Worm (Caenorhabditis elegans) whole organism, L4 larva: ENCODE measurements around the gene T09F5.1.

Source experiments
- D1046.2 ChIP-seq: fragments of 200-800 bp; sonication (Bioruptor generic); IDR thresholded peaks from 2 replicates; pipeline ENCODE4 v1.3.6; 2022; ENCODE audit warnings: missing genetic modification characterization, missing compliant biosample characterization
- F10B5.3 ChIP-seq: sonication (generic microtip); optimal IDR thresholded peaks from 2 replicates; lab custom pipeline; 2016; ENCODE audit warnings: mild to moderate bottlenecking, missing genetic modification characterization, missing compliant biosample characterization
- F26F4.8 ChIP-seq: fragments of 200-800 bp; sonication (Bioruptor generic); conservative IDR thresholded peaks from 2 replicates; pipeline ENCODE4 v1.3.6; 2022; ENCODE audit warnings: missing genetic modification characterization, missing compliant biosample characterization
- F37D6.2 ChIP-seq: sonication (generic microtip); optimal IDR thresholded peaks from 2 replicates; lab custom pipeline; 2016; ENCODE audit warnings: mild to moderate bottlenecking, missing genetic modification characterization, missing compliant biosample characterization
- Y5F2A.4 ChIP-seq: fragments of 200-800 bp; sonication (Bioruptor generic); optimal IDR thresholded peaks from 2 replicates; lab custom pipeline; 2018; ENCODE audit warnings: mild to moderate bottlenecking, missing genetic modification characterization, missing compliant biosample characterization
- aha-1 ChIP-seq: fragments of 150-350 bp; peaks from one replicate; lab custom pipeline; 2014; ENCODE audit warnings: missing biosample characterization, missing genetic modification characterization
- arid-1 ChIP-seq: fragments of 200-800 bp; sonication (Bioruptor generic); conservative IDR thresholded peaks from 2 replicates; pipeline ENCODE4 v1.3.6; 2022; ENCODE audit warnings: missing genetic modification reagents, missing genetic modification characterization, missing compliant biosample characterization
- ces-1 ChIP-seq: fragments of 150-350 bp; sonication (generic microtip); optimal IDR thresholded peaks from 4 replicates; lab custom pipeline; 2014; ENCODE audit warnings: missing biosample characterization, missing genetic modification reagents, missing genetic modification characterization
- cey-2 ChIP-seq: sonication (generic microtip); optimal IDR thresholded peaks from 3 replicates; lab custom pipeline; 2017; ENCODE audit warnings: missing genetic modification characterization, mild to moderate bottlenecking, missing compliant biosample characterization, antibody characterized with exemption, borderline replicate concordance; ENCODE audit not compliant: insufficient read depth
- daf-16 ChIP-seq, 3 experiments: sonication (generic microtip); optimal IDR thresholded peaks; 2 replicates each; lab custom pipeline; 2016 to 2017; ENCODE audit warnings: missing genetic modification characterization in 3 of 3, missing genetic modification reagents in 3 of 3, mild to moderate bottlenecking in 2 of 3, missing compliant biosample characterization in 2 of 3, missing biosample characterization in 1 of 3, moderate library complexity in 1 of 3
- dmd-9 ChIP-seq: fragments of 200-800 bp; sonication (Bioruptor generic); IDR thresholded peaks from 2 replicates; pipeline ENCODE4 v1.3.6; 2022; ENCODE audit warnings: missing genetic modification reagents, missing genetic modification characterization, missing compliant biosample characterization
- dve-1 ChIP-seq: sonication (generic microtip); optimal IDR thresholded peaks from 2 replicates; lab custom pipeline; 2017; ENCODE audit warnings: antibody characterized with exemption, mild to moderate bottlenecking, missing genetic modification characterization, missing compliant biosample characterization; ENCODE audit not compliant: insufficient read depth
- egl-43 ChIP-seq: fragments of 200-800 bp; sonication (Bioruptor generic); IDR thresholded peaks from 2 replicates; pipeline ENCODE4 v1.3.6; 2022; ENCODE audit warnings: missing genetic modification reagents, missing genetic modification characterization, missing compliant biosample characterization
- hlh-30 ChIP-seq: sonication (generic microtip); optimal IDR thresholded peaks from 2 replicates; lab custom pipeline; 2017; ENCODE audit warnings: antibody characterized with exemption, mild to moderate bottlenecking, missing genetic modification characterization, missing compliant biosample characterization; ENCODE audit not compliant: insufficient read depth
- lim-7 ChIP-seq: fragments of 200-800 bp; sonication (Bioruptor generic); IDR thresholded peaks from 2 replicates; pipeline ENCODE4 v1.3.6; 2022; ENCODE audit warnings: missing genetic modification characterization, missing compliant biosample characterization
- lin-1 ChIP-seq: fragments of 200-800 bp; sonication (Bioruptor generic); IDR thresholded peaks from 2 replicates; pipeline ENCODE4 v1.3.6; 2022; ENCODE audit warnings: missing genetic modification reagents, missing genetic modification characterization, missing compliant biosample characterization
- lin-29 ChIP-seq: fragments of 200-800 bp; sonication (Bioruptor generic); IDR thresholded peaks from 2 replicates; pipeline ENCODE4 v1.3.6; 2022; ENCODE audit warnings: missing genetic modification reagents, missing genetic modification characterization, missing compliant biosample characterization
- lin-39 ChIP-seq: fragments of 150-350 bp; optimal IDR thresholded peaks from 2 replicates; lab custom pipeline; 2014; ENCODE audit warnings: missing biosample characterization, missing genetic modification reagents, missing genetic modification characterization
- lir-3 ChIP-seq: sonication (generic microtip); optimal IDR thresholded peaks from 2 replicates; lab custom pipeline; 2016; ENCODE audit warnings: mild to moderate bottlenecking, missing genetic modification characterization, missing compliant biosample characterization
- lsy-2 ChIP-seq, 2 experiments: fragments of 150-350 bp in 1 of 2; sonication (generic microtip) in 1 of 2; optimal IDR thresholded peaks; 2 replicates each; lab custom pipeline; 2014 to 2017; ENCODE audit warnings: missing biosample characterization in 2 of 2, missing genetic modification characterization in 2 of 2
- mdt-29 ChIP-seq: fragments of 200-800 bp; sonication (Bioruptor generic); IDR thresholded peaks from 2 replicates; pipeline ENCODE4 v1.3.6; 2022; ENCODE audit warnings: missing genetic modification reagents, missing genetic modification characterization, missing compliant biosample characterization
- mes-2 ChIP-seq: sonication (generic microtip); optimal IDR thresholded peaks from 2 replicates; lab custom pipeline; 2016; ENCODE audit warnings: missing genotype, mild to moderate bottlenecking, missing genetic modification characterization, missing compliant biosample characterization; ENCODE audit not compliant: poor library complexity, severe bottlenecking
- mxl-2 ChIP-seq: fragments of 200-800 bp; sonication (Bioruptor generic); conservative IDR thresholded peaks from 2 replicates; pipeline ENCODE4 v1.3.6; 2022; ENCODE audit warnings: missing genetic modification reagents, missing genetic modification characterization, missing compliant biosample characterization
- nhr-102 ChIP-seq: sonication (generic microtip); optimal IDR thresholded peaks from 2 replicates; lab custom pipeline; 2016; ENCODE audit warnings: mild to moderate bottlenecking, missing genetic modification characterization, moderate library complexity, missing compliant biosample characterization
- nhr-11 ChIP-seq: fragments of 150-350 bp; optimal IDR thresholded peaks from 2 replicates; lab custom pipeline; 2014; ENCODE audit warnings: missing biosample characterization, missing genetic modification characterization
- nhr-111 ChIP-seq: fragments of 200-800 bp; sonication (Bioruptor generic); optimal IDR thresholded peaks from 2 replicates; lab custom pipeline; 2018; ENCODE audit warnings: mild to moderate bottlenecking, missing genetic modification characterization, missing compliant biosample characterization
- nhr-41 ChIP-seq: fragments of 200-800 bp; sonication (Bioruptor generic); IDR thresholded peaks from 2 replicates; pipeline ENCODE4 v1.3.6; 2022; ENCODE audit warnings: missing genetic modification reagents, missing genetic modification characterization, missing compliant biosample characterization
- nhr-6 ChIP-seq: fragments of 150-350 bp; optimal IDR thresholded peaks from 2 replicates; lab custom pipeline; 2014; ENCODE audit warnings: missing biosample characterization, missing genetic modification characterization
- nhr-76 ChIP-seq: fragments of 150-350 bp; optimal IDR thresholded peaks from 2 replicates; lab custom pipeline; 2014; ENCODE audit warnings: missing biosample characterization, missing genetic modification characterization
- nhr-77 ChIP-seq: fragments of 150-350 bp; optimal IDR thresholded peaks from 2 replicates; lab custom pipeline; 2014; ENCODE audit warnings: missing biosample characterization, missing genetic modification characterization
- spr-3 ChIP-seq: fragments of 200-800 bp; sonication (Bioruptor generic); optimal IDR thresholded peaks from 2 replicates; lab custom pipeline; 2018; ENCODE audit warnings: mild to moderate bottlenecking, missing genetic modification characterization, missing compliant biosample characterization
- unc-130 ChIP-seq: sonication (generic microtip); optimal IDR thresholded peaks from 2 replicates; lab custom pipeline; 2016; ENCODE audit warnings: missing genetic modification reagents, missing genetic modification characterization, missing compliant biosample characterization
- unc-62 ChIP-seq, 3 experiments: fragments of 150-350 bp in 1 of 3; sonication (generic microtip); optimal IDR thresholded peaks in 2 of 3; peaks in 1 of 3; 1 replicate in 1 of 3; 2 replicates in 2 of 3; lab custom pipeline; 2014 to 2017; ENCODE audit warnings: missing biosample characterization in 3 of 3, missing genetic modification characterization in 3 of 3, missing genetic modification reagents in 3 of 3, missing genotype in 1 of 3
- vab-7 ChIP-seq: fragments of 200-800 bp; sonication (Bioruptor generic); IDR thresholded peaks from 2 replicates; pipeline ENCODE4 v1.3.6; 2022; ENCODE audit warnings: missing genetic modification reagents, missing genetic modification characterization, missing compliant biosample characterization
- zfp-3 ChIP-seq: fragments of 200-800 bp; sonication (Bioruptor generic); conservative IDR thresholded peaks from 2 replicates; pipeline ENCODE4 v1.3.6; 2022; ENCODE audit warnings: missing genetic modification reagents, missing genetic modification characterization, missing compliant biosample characterization
- zip-11 ChIP-seq: fragments of 200-800 bp; sonication (Bioruptor generic); IDR thresholded peaks from 2 replicates; pipeline ENCODE4 v1.3.6; 2022; ENCODE audit warnings: missing genetic modification characterization, missing compliant biosample characterization

T09F5.1 gene

ce11 chrV:15150176-15150575, 1.3 kb downstream of the T09F5.1 start:
- TF ChIP-seq lin-39 (tag; lab: Kevin White, UChicago) (no peak), nhr-102 (no peak)

DNA sequence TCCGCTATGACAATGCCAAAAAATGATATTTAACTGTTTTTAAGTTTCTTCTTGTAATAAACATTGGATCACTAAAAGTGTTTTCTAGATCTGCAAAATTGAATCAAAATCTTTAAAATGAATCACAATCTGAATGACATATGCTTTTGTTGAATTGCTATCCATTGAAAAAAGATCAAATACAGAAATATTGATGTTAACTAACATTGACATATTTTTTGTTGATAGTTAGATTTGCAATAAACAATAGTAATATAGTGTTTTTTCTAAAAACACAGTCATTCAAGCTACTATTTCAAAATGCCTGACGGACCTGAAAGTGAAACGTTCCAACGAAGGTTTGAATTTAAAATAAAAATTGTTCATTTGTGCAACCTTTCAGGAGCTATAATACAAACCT, 1.8 kb downstream of the T09F5.1 start, which contains the start of gene T09F5.2:
Gene T09F5.2, plus strand, starts transcription at position 301 of the 400 bp plus-strand sequence.
- no peak for TF ChIP-seq spr-3 (GFP tag; lab: Kevin White, UChicago)
- TF ChIP-seq vab-7 (GFP tag; lab: Robert Waterston, UW): no peak
- no peak for TF ChIP-seq arid-1 (GFP tag; lab: Robert Waterston, UW)
- TF ChIP-seq lin-29 (GFP tag; lab: Robert Waterston, UW): no peak
- TF ChIP-seq mxl-2: no peak
- TF ChIP-seq hlh-30 (tag; lab: Kevin White, UChicago): no peak
- TF ChIP-seq nhr-6 (tag; lab: Kevin White, UChicago): no peak
- no peak for TF ChIP-seq nhr-77 (tag; lab: Kevin White, UChicago)
- no peak for TF ChIP-seq nhr-111 (GFP tag; lab: Kevin White, UChicago)
- no peak for TF ChIP-seq lin-1
- TF ChIP-seq dve-1 (tag; lab: Kevin White, UChicago): no peak
- TF ChIP-seq lin-39 (tag; lab: Kevin White, UChicago): no peak
- no peak for TF ChIP-seq nhr-41
- no peak for TF ChIP-seq D1046.2 (GFP tag; lab: Robert Waterston, UW)
- TF ChIP-seq zfp-3 (GFP tag; lab: Robert Waterston, UW): no peak
- TF ChIP-seq, all 104 proteins: peak for 0

DNA sequence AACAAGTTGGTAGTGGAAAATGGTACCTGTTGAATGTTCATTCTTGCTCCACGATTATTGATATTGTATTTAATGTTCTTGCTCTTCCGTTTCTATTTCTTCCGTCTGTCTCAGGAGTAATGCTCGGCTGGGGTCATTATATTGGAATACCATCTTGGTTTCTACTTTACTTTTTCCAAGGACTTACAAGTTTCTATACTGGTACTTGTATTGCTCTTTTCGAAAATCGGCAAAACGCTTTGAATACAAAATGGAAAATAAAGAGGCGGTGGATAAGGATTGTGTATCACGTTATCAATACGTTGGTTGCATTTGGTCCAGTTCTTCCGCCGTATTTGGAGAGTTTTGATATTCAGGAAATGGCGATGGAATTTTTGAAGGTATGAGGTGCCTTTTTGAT, 3.1 kb downstream of the T09F5.1 start:
- TF ChIP-seq aha-1 (tag; lab: Kevin White, UChicago): peak; percentile 49
- TF ChIP-seq unc-62 (GFP tag; optimal IDR thresholded peaks at IDR 0.05 in 1 of 2; lab: Kevin White, UChicago): peak in 1 of 2 experiments; percentile 56
- no peak for TF ChIP-seq unc-62 (tag; optimal IDR thresholded peaks at IDR 0.05; lab: Kevin White, UChicago)
- TF ChIP-seq ces-1 (GFP tag; lab: Kevin White, UChicago): no peak

DNA sequence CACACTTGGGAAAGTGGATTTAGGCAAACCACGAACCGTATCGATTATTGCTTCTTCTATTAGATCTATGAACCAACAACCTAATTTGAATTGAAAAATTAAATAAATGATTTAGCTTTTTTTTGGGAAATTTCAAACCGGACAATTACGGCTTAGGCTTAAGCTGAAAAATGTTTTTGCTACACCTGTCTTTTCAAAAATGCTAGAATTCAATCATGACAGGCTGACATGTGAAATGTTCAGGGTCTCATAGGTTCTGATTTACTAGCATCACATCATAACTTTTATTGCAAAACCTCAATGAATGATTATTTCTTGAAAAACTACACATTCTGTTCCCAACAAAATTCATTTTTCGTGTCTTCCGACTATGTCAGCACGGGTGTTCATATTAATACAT, 4.4 kb downstream of the T09F5.1 start, which contains the start of gene srh-55:
Gene srh-55, plus strand, starts transcription at position 301 of the 400 bp plus-strand sequence.
- TF ChIP-seq nhr-11 (tag; lab: Kevin White, UChicago): no peak
- no peak for TF ChIP-seq vab-7 (GFP tag; lab: Robert Waterston, UW)
- peak in 1 of 2 experiments; percentile 77 for TF ChIP-seq unc-62 (GFP tag; optimal IDR thresholded peaks at IDR 0.05 in 1 of 2; lab: Kevin White, UChicago)
- no peak for TF ChIP-seq unc-62 (tag; optimal IDR thresholded peaks at IDR 0.05; lab: Kevin White, UChicago)
- TF ChIP-seq F37D6.2 (tag; lab: Kevin White, UChicago): no peak

ce11 chrV:15156504-15156903, 7.6 kb downstream of the T09F5.1 start:
- TF ChIP-seq lin-1: no peak
- peak; percentile 76; the same call in 1 of the 2 replicates for TF ChIP-seq F26F4.8 (GFP tag; lab: Robert Waterston, UW)
- no peak for TF ChIP-seq nhr-77 (tag; lab: Kevin White, UChicago)
- TF ChIP-seq lim-7 (GFP tag; lab: Robert Waterston, UW): 0 out of 2 replicates have a peak, but pooled peaks have one; percentile 68
- TF ChIP-seq mdt-29 (GFP tag; lab: Robert Waterston, UW): no peak
- TF ChIP-seq daf-16 (GFP tag; optimal IDR thresholded peaks at IDR 0.05; lab: Kevin White, UChicago): no peak
- TF ChIP-seq daf-16 (tag; optimal IDR thresholded peaks at IDR 0.05; lab: Kevin White, UChicago): no peak
- no peak for TF ChIP-seq Y5F2A.4 (GFP tag; lab: Kevin White, UChicago)
- TF ChIP-seq unc-130 (GFP tag; lab: Kevin White, UChicago): peak; percentile 9
- no peak for TF ChIP-seq egl-43
- no peak for TF ChIP-seq lsy-2 (tag; optimal IDR thresholded peaks at IDR 0.05; lab: Kevin White, UChicago)
- TF ChIP-seq cey-2 (tag; lab: Kevin White, UChicago): no peak
- no peak for TF ChIP-seq lir-3 (tag; lab: Kevin White, UChicago)
- no peak for TF ChIP-seq dmd-9 (GFP tag; lab: Robert Waterston, UW)
- no peak for TF ChIP-seq mes-2 (tag; lab: Kevin White, UChicago)
- peak; percentile 51; the same call in 1 of the 2 replicates for TF ChIP-seq D1046.2 (GFP tag; lab: Robert Waterston, UW)
- no peak for TF ChIP-seq F10B5.3 (tag; lab: Kevin White, UChicago)
- no peak for TF ChIP-seq nhr-76 (tag; lab: Kevin White, UChicago)
- TF ChIP-seq hlh-30 (tag; lab: Kevin White, UChicago): no peak
- no peak for TF ChIP-seq zip-11 (GFP tag; lab: Robert Waterston, UW)
